Worm (Caenorhabditis elegans): ENCODE measurements around the gene clec-42.

DNA sequence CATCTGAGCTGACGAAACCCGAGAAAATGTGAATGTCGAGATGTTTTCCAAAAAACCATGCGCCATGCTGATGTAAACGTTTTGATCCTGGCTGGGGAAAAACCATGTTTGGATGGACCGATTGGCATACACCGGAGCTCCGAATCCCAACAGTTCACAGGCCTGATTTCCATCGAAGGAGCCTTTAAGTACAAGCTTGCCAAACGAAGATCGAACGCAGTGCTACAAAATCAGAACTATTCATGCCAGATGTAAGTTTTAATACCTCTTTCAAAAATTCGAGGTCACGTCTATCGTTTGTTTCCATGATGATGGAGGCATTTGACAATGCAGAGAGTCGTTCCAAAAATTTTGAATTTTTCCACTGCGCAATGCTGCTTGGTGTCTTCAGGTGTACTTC, 44.6 kb downstream of the clec-42 start:
- TF ChIP-seq F33H1.4 (GFP tag; IDR thresholded peaks at IDR 0.05) (no peak), dpl-1 (GFP tag; optimal IDR thresholded peaks at IDR 0.05) (no peak)
